Worm (Caenorhabditis elegans): ENCODE data around the gene spp-19.

spp-19 gene

ce11 chrV:6520385-6521080 is 41.0 kb downstream of the spp-19 start, which contains the start of the genes F46E10.2 and F46E10.18:
TSS of gene F46E10.2 (plus strand) at chrV:6520435.
TSS of gene F46E10.18 (plus strand) at chrV:6521030.
- no peak for TF ChIP-seq lin-13 (GFP tag; optimal IDR thresholded peaks at IDR 0.05)
- no peak for TF ChIP-seq elt-1 (tag; optimal IDR thresholded peaks at IDR 0.05)
- no peak for TF ChIP-seq ama-1 (optimal IDR thresholded peaks at IDR 0.05)
- TF ChIP-seq aly-2 (tag; optimal IDR thresholded peaks at IDR 0.05): no peak
- no peak for TF ChIP-seq lin-11 (tag; optimal IDR thresholded peaks at IDR 0.05)
- no peak for TF ChIP-seq sem-4 (tag; optimal IDR thresholded peaks at IDR 0.05)
- no peak for TF ChIP-seq alr-1 (tag; optimal IDR thresholded peaks at IDR 0.05)
- no peak for TF ChIP-seq fos-1 (tag; optimal IDR thresholded peaks at IDR 0.05)

ce11 chrV:6518225-6518396 is 43.4 kb downstream of the spp-19 start, which contains the start of gene F46E10.3:
TSS of gene F46E10.3 (plus strand) at chrV:6518297.
- TF ChIP-seq nhr-23 (tag; optimal IDR thresholded peaks at IDR 0.05): no peak
- TF ChIP-seq nhr-12 (tag; optimal IDR thresholded peaks at IDR 0.05): no peak
- no peak for TF ChIP-seq ztf-11 (tag; optimal IDR thresholded peaks at IDR 0.05)
- TF ChIP-seq sma-3 (GFP tag; optimal IDR thresholded peaks at IDR 0.05): no peak
- TF ChIP-seq fos-1 (tag; optimal IDR thresholded peaks at IDR 0.05): no peak

ce11 chrV:6517305-6518224 is 43.9 kb downstream of the spp-19 start:
- TF ChIP-seq ztf-4 (tag; optimal IDR thresholded peaks at IDR 0.05): no peak
- peak; percentile 45 for TF ChIP-seq sem-4 (tag; optimal IDR thresholded peaks at IDR 0.05)
- TF ChIP-seq R02D3.7 (tag; optimal IDR thresholded peaks at IDR 0.05): no peak
- TF ChIP-seq nhr-77 (tag; optimal IDR thresholded peaks at IDR 0.05): no peak
- TF ChIP-seq crh-2 (tag; optimal IDR thresholded peaks at IDR 0.05): peak; percentile 81
- no peak for TF ChIP-seq ztf-1 (GFP tag; conservative IDR thresholded peaks at IDR 0.05)
- peak; percentile 32 for TF ChIP-seq sma-3 (GFP tag; optimal IDR thresholded peaks at IDR 0.05)
- peak; percentile 16 for TF ChIP-seq ama-1 (optimal IDR thresholded peaks at IDR 0.05)
- TF ChIP-seq nhr-12 (tag; optimal IDR thresholded peaks at IDR 0.05): no peak
- peak; percentile 30 for TF ChIP-seq Y55F3AM.14 (GFP tag; optimal IDR thresholded peaks at IDR 0.05)
- no peak for TF ChIP-seq ceh-16 (tag; optimal IDR thresholded peaks at IDR 0.05)
- no peak for TF ChIP-seq nhr-23 (tag; optimal IDR thresholded peaks at IDR 0.05)
- TF ChIP-seq dmd-4 (tag; optimal IDR thresholded peaks at IDR 0.05): no peak
- no peak for TF ChIP-seq lin-11 (tag; optimal IDR thresholded peaks at IDR 0.05)
- TF ChIP-seq zag-1 (tag; optimal IDR thresholded peaks at IDR 0.05): no peak
- peak; percentile 32 for TF ChIP-seq nhr-6 (tag; optimal IDR thresholded peaks at IDR 0.05)
- peak in 1 of 2 experiments; percentile 46 for TF ChIP-seq lsy-2 (tag; optimal IDR thresholded peaks at IDR 0.05)
- no peak for TF ChIP-seq egl-27 (tag; optimal IDR thresholded peaks at IDR 0.05)
- no peak for TF ChIP-seq unc-39 (tag; optimal IDR thresholded peaks at IDR 0.05)
- no peak for TF ChIP-seq nhr-237 (tag; optimal IDR thresholded peaks at IDR 0.05)
- peak in 1 of 2 experiments; percentile 50 for TF ChIP-seq mdl-1 (tag; optimal IDR thresholded peaks at IDR 0.05)
- TF ChIP-seq gmeb-1 (tag; optimal IDR thresholded peaks at IDR 0.05): no peak
- no peak for TF ChIP-seq unc-62 (GFP tag; optimal IDR thresholded peaks at IDR 0.05)
- peak; percentile 74 for TF ChIP-seq nhr-25 (tag; optimal IDR thresholded peaks at IDR 0.05)
- TF ChIP-seq nhr-21 (tag; optimal IDR thresholded peaks at IDR 0.05): peak; percentile 72
- no peak for TF ChIP-seq lin-13 (GFP tag; optimal IDR thresholded peaks at IDR 0.05)
- peak; percentile 60 for TF ChIP-seq F13H6.1 (tag; optimal IDR thresholded peaks at IDR 0.05)
- no peak for TF ChIP-seq aly-2 (tag; optimal IDR thresholded peaks at IDR 0.05)
- TF ChIP-seq elt-3 (tag; optimal IDR thresholded peaks at IDR 0.05): no peak
- no peak for TF ChIP-seq mbf-1 (tag; optimal IDR thresholded peaks at IDR 0.05)
- no peak for TF ChIP-seq snpc-4 (tag; optimal IDR thresholded peaks at IDR 0.05)
- TF ChIP-seq nhr-129 (tag; optimal IDR thresholded peaks at IDR 0.05): peak; percentile 86
- no peak for TF ChIP-seq peb-1 (tag; optimal IDR thresholded peaks at IDR 0.05)
- peak; percentile 75 for TF ChIP-seq fos-1 (tag; optimal IDR thresholded peaks at IDR 0.05)
- TF ChIP-seq lin-39 (tag; optimal IDR thresholded peaks at IDR 0.05): no peak
- TF ChIP-seq ceh-82 (tag; optimal IDR thresholded peaks at IDR 0.05): no peak
- no peak for TF ChIP-seq unc-55 (GFP tag; optimal IDR thresholded peaks at IDR 0.05)
- TF ChIP-seq ZK546.5 (tag; optimal IDR thresholded peaks at IDR 0.05): no peak
- TF ChIP-seq alr-1 (tag; optimal IDR thresholded peaks at IDR 0.05): no peak
- no peak for TF ChIP-seq elt-1 (tag; optimal IDR thresholded peaks at IDR 0.05)
- TF ChIP-seq ztf-11 (tag; optimal IDR thresholded peaks at IDR 0.05): no peak
- peak; percentile 71 for TF ChIP-seq C34F6.9 (tag; optimal IDR thresholded peaks at IDR 0.05)
- TF ChIP-seq nhr-10 (tag; optimal IDR thresholded peaks at IDR 0.05): no peak
- TF ChIP-seq sma-9 (GFP tag; optimal IDR thresholded peaks at IDR 0.05): peak; percentile 89
- TF ChIP-seq sma-9 (tag; optimal IDR thresholded peaks at IDR 0.05): no peak
- peak; percentile 96 for TF ChIP-seq blmp-1 (tag; optimal IDR thresholded peaks at IDR 0.05; ENCODE audit: insufficient read depth)
- no peak for TF ChIP-seq nhr-11 (tag; optimal IDR thresholded peaks at IDR 0.05)

Data from whole organism, L2 larva.